Fruit fly (Drosophila melanogaster) whole organism: ENCODE measurements around the gene CG5882.
A peak's percentile ranks its signal among the peaks of the same experiment; 100 is the strongest.

Experiments used
- CG8478 ChIP-seq: fragments of >200 bp; optimal IDR thresholded peaks from 2 replicates; lab custom pipeline; 2018; ENCODE audit warnings: inconsistent platforms
- Dll ChIP-seq: fragments of >200 bp; optimal IDR thresholded peaks from 2 replicates; lab custom pipeline; 2017
- EcR ChIP-seq, 2 experiments: fragments of >200 bp; optimal IDR thresholded peaks; 2 replicates each; lab custom pipeline; 2017; ENCODE audit warnings: missing biosample characterization in 2 of 2, missing genetic modification characterization in 2 of 2, missing genetic modification reagents in 2 of 2
- pan ChIP-seq: fragments of >200 bp; optimal IDR thresholded peaks from 2 replicates; lab custom pipeline; 2017
- psq ChIP-seq: fragments of >200 bp; optimal IDR thresholded peaks from 2 replicates; lab custom pipeline; 2017
- usp ChIP-seq: fragments of >200 bp; optimal IDR thresholded peaks from 2 replicates; lab custom pipeline; 2017; ENCODE audit warnings: missing biosample characterization, missing genetic modification characterization, mixed read lengths

The CG5882 gene

dm6 chr3R:27118346-27118745 is at the start of gene CG5882:
TSS of gene CG5882 (plus strand) at chr3R:27118646.
- no peak for TF ChIP-seq pan (lab: Kevin White, UChicago)
- no peak for TF ChIP-seq usp
- no peak for TF ChIP-seq EcR (GFP tag; optimal IDR thresholded peaks at IDR 0.05; lab: Kevin White, UChicago)
- TF ChIP-seq CG8478 (lab: Kevin White, UChicago): no peak
- no peak for TF ChIP-seq Dll (lab: Kevin White, UChicago)
- TF ChIP-seq psq (lab: Kevin White, UChicago): no peak

DNA sequence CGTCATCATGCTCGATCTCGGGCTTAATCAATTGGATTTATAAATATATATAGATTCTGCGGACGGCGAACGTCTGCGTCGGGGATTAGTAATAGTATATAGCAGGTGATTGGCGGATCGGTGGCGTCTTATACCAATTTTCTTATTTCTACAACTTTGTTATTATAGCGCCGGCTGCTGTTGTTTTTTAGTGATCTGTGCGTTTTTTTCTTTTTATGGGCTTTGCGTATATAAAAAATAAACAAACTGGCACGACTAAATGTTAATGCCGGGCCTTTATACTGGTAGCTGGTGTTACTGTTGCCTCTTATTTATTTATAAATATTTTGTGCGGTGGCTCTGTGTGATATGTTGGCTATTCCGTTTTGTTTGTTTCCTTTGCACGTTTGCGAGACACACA is 49.2 kb upstream of the CG5882 start:
- TF ChIP-seq usp (no peak), EcR (GFP tag; optimal IDR thresholded peaks at IDR 0.05; lab: Kevin White, UChicago) (no peak), CG8478 (lab: Kevin White, UChicago) (no peak), psq (lab: Kevin White, UChicago) (no peak), pan (lab: Kevin White, UChicago) (no peak), Dll (lab: Kevin White, UChicago) (no peak)

DNA sequence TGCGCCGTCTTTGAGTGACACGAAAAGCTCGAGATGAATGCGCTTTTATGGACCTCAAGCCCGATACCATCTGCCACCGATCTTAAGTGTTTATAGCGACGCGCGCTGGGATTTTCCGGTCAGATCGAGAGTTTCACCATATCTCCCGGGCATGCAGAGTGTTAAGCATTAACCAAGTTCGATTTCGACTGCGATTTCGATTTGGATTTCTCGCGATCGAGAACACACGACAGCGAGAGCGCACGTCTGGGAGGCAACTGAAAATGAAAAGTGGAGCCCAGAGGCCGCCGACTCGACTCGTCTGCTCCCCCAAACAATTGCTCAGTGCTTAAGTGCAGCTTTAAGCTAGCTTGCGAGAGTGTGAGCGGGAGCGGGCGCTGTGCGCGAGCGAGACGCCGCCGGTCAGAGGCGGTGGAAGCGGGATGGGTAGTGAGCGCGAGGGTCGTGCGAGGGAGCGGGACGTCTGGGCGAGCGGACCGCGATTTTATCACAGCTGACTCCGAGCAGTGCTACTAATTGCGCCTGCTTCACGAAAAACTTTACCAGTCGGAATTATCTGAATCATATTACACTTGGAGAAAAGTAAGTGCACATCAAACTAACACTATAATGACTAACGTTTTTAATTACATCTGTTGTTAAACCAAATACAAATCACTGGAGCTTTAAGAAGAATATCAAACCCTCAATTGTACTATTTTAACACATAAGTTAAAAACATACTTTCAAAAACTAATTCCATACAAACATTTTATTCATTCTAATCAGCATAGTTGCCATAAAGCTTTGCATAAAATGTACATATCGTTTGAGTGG is 48.4 kb upstream of the CG5882 start, which contains the start of gene spz:
spz (minus strand) TSS at position 261 of the 816 bp plus-strand sequence.
- TF ChIP-seq psq (lab: Kevin White, UChicago) (no peak), Dll (lab: Kevin White, UChicago) (peak; percentile 71)

DNA sequence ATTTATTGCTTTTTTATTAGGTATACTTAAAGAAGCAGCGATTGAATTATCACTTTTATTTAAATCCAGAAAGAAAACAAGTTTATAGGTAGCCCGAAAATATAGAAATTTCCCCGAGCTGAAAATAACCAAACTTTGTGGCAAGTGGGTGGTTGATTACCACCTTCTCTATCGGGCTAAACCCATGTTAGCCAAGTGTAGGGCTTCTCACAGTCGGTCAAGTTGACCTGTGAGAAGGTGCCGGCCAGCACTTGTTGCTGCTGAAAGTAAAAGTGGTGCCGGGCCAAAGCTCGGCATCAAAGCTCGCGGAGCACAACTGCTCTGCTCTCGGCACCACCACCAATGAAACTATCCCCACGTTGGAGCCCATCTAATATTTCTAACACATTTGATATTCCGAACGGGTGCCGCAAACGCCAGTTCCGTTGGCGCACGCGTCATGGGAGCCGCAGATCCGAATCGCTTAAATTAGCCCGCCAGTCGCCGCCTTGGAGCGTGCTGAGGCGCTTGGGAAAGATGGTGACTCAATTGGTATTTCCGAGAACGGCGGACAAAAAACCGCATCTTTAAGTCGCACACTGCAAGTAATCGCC is 47.4 kb upstream of the CG5882 start:
- TF ChIP-seq pan (lab: Kevin White, UChicago): no peak
- TF ChIP-seq psq (lab: Kevin White, UChicago): no peak
- TF ChIP-seq Dll (lab: Kevin White, UChicago): no peak
- no peak for TF ChIP-seq usp
- TF ChIP-seq EcR (GFP tag; optimal IDR thresholded peaks at IDR 0.05; lab: Kevin White, UChicago): no peak
- no peak for TF ChIP-seq CG8478 (lab: Kevin White, UChicago)

dm6 chr3R:27075694-27076093 is 42.8 kb upstream of the CG5882 start, which contains the start of gene CG14257:
TSS of gene CG14257 (plus strand) at chr3R:27075870.
- TF ChIP-seq usp: no peak
- TF ChIP-seq CG8478 (lab: Kevin White, UChicago): no peak
- no peak for TF ChIP-seq EcR (GFP tag; optimal IDR thresholded peaks at IDR 0.05; lab: Kevin White, UChicago)
- TF ChIP-seq Dll (lab: Kevin White, UChicago): no peak
- TF ChIP-seq psq (lab: Kevin White, UChicago): no peak
- no peak for TF ChIP-seq pan (lab: Kevin White, UChicago)

DNA sequence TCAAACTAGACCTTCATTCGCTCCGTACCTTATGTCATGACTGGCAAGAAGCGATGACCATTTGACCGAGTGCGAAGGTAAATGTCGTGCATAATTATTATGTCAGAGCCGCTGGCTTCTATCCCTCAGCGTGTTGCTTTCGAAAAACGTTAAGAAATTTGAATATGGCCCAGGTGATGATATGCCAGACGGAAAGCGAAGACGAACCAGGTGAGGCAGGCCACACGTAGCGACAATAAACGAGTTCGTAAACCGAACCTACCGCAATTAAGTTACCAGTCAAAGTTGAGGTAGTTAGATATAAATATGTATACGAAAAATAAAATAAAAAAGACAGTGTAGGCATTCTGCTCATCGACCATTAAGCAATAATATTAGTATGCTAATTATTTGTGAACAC is 41.8 kb upstream of the CG5882 start:
- no peak for TF ChIP-seq Dll (lab: Kevin White, UChicago)
- no peak for TF ChIP-seq usp
- TF ChIP-seq CG8478 (lab: Kevin White, UChicago): no peak
- TF ChIP-seq pan (lab: Kevin White, UChicago): no peak
- TF ChIP-seq EcR (GFP tag; optimal IDR thresholded peaks at IDR 0.05; lab: Kevin White, UChicago): no peak
- TF ChIP-seq psq (lab: Kevin White, UChicago): no peak

DNA sequence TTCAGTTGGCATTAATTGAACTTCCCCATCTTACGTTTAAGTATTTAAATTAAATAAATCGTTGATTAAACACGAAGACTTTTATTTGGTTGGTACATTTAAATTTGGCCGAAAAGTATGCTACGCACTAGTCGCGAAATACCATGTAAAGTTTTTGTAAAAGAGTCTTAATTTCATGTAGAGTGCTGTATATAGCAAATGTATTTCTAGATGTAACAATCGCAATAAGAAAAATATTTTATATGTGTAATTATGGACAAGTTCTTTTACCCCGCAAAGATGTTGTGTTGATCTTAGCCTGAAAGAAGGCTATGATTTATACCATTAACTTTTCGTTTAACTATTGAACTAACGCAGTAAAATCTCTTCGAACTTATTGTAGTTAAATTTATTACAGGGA is 35.7 kb upstream of the CG5882 start:
- no peak for TF ChIP-seq Dll (lab: Kevin White, UChicago)
- no peak for TF ChIP-seq EcR (GFP tag; optimal IDR thresholded peaks at IDR 0.05; lab: Kevin White, UChicago)
- no peak for TF ChIP-seq usp
- TF ChIP-seq psq (lab: Kevin White, UChicago): no peak
- TF ChIP-seq CG8478 (lab: Kevin White, UChicago): no peak
- TF ChIP-seq pan (lab: Kevin White, UChicago): no peak

DNA sequence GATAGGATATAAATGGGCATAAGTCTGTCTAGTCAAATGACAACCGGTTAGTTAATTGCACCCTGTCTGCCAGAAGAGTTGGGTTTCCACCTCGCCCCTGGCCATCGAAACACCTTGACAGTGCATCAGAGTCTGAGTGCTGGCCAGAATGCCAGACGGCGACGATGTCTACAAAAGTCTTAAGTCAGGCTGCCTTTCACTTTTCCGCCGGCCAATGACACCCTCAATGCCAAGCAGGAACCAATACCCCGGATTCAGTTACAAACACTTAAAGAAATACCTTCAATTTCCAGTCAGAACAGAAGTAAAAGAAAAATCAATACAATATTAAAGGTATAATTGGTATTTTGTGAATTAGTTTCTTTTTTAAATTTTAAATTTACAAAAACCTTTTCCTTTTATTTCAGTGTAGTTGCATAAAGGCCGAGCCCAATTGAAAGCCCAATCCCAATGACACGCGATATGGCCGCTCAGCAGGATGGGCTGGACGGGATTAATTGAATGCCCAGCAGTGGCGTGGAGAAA is 33.9 kb upstream of the CG5882 start:
- TF ChIP-seq EcR (GFP tag; optimal IDR thresholded peaks at IDR 0.05; lab: Kevin White, UChicago): no peak
- TF ChIP-seq psq (lab: Kevin White, UChicago): no peak
- TF ChIP-seq CG8478 (lab: Kevin White, UChicago): no peak
- no peak for TF ChIP-seq Dll (lab: Kevin White, UChicago)
- no peak for TF ChIP-seq pan (lab: Kevin White, UChicago)
- no peak for TF ChIP-seq usp

- no peak for TF ChIP-seq CG8478 (lab: Kevin White, UChicago)
- TF ChIP-seq Dll (lab: Kevin White, UChicago): no peak
- no peak for TF ChIP-seq usp
- no peak for TF ChIP-seq psq (lab: Kevin White, UChicago)
- TF ChIP-seq pan (lab: Kevin White, UChicago): no peak
- TF ChIP-seq EcR (GFP tag; optimal IDR thresholded peaks at IDR 0.05; lab: Kevin White, UChicago): no peak
Observed at dm6 chr3R:27087549-27087948, 30.9 kb upstream of the CG5882 start, which contains the start of gene Cpr97Ea. TSS of gene Cpr97Ea (minus strand) at chr3R:27087778.

DNA sequence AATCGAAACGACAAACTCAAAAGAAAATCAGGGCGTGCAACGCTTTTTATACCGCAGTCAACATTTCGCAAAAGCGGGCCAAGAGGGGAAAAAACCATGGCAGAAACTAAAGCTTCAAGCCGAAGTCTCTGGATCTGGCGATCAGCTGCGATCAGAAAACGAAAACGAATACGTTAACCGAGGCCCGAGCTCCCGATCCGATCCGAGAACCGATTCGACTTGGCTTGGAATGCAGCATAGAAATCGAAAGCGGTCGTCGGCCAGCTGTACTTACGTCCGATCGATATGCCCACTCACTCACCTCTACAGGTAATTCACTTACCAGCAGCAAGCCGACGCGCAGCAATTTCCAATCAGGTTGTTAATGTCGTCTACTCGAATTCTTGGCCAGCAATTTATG is 27.3 kb upstream of the CG5882 start, which contains the start of gene Cpr97Eb:
Cpr97Eb (minus strand) TSS at position 25 of the 400 bp plus-strand sequence.
- TF ChIP-seq usp (no peak), EcR (GFP tag; optimal IDR thresholded peaks at IDR 0.05; lab: Kevin White, UChicago) (peak in 1 of 2 experiments; percentile 18)

DNA sequence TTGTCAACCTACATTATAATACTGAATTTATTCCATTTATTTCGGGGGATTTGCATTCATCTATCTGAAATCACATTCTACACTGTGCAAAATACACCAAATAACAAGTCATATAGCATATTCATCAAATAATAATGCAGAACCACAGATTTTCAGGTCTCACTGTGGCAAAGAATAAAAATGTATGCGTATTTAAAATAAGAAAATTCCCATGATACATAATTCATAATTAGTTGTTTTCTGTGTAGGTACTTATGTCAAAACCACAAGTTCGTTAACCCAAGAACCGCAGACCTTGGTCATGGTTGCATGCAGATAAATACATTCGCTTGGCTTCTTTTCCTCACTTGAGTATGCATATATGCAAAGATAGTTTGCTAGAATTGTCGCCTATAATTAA is 26.2 kb upstream of the CG5882 start:
- TF ChIP-seq usp: no peak
- TF ChIP-seq CG8478 (lab: Kevin White, UChicago): no peak
- TF ChIP-seq Dll (lab: Kevin White, UChicago): no peak
- TF ChIP-seq psq (lab: Kevin White, UChicago): no peak
- TF ChIP-seq EcR (GFP tag; optimal IDR thresholded peaks at IDR 0.05; lab: Kevin White, UChicago): no peak
- no peak for TF ChIP-seq pan (lab: Kevin White, UChicago)
